Worm (Caenorhabditis elegans): Measurements from ENCODE around the gene gsp-2.

- no peak for TF ChIP-seq nhr-41 (GFP tag; IDR thresholded peaks at IDR 0.05)
- no peak for TF ChIP-seq T26A8.4 (GFP tag; IDR thresholded peaks at IDR 0.05)
- no peak for TF ChIP-seq aly-2 (tag; optimal IDR thresholded peaks at IDR 0.05)
- no peak for TF ChIP-seq lin-13 (GFP tag; optimal IDR thresholded peaks at IDR 0.05)
- TF ChIP-seq nhr-237 (tag; optimal IDR thresholded peaks at IDR 0.05) = no peak
- TF ChIP-seq R02D3.7 (tag; optimal IDR thresholded peaks at IDR 0.05) = no peak
- TF ChIP-seq ztf-11 (tag; optimal IDR thresholded peaks at IDR 0.05) = no peak
- TF ChIP-seq aha-1 (tag) = peak; percentile 94
- TF ChIP-seq ama-1 (optimal IDR thresholded peaks at IDR 0.05) = no peak
- no peak for TF ChIP-seq unc-62 (GFP tag; optimal IDR thresholded peaks at IDR 0.05 in 1 of 2)
- TF ChIP-seq unc-62 (tag; optimal IDR thresholded peaks at IDR 0.05) = no peak
Observed at ce11 chrIII:7387359-7387758, 51.0 kb downstream of the gsp-2 start.

Measured in whole organism, L4 larva.